Fruit fly (Drosophila melanogaster) whole organism, embryonic: ENCODE measurements around the gene Bace.
A peak's percentile ranks its signal among the peaks of the same experiment; 100 is the strongest.

Experiments used
- ATbp ChIP-seq: fragments of 200-800 bp; sonication (Bioruptor generic); optimal IDR thresholded peaks from 2 replicates; lab custom pipeline; 2017; ENCODE audit warnings: missing biosample characterization, mild to moderate bottlenecking, missing genetic modification characterization, missing genetic modification reagents
- Antp ChIP-seq: fragments of 200-800 bp; sonication (Bioruptor generic); optimal IDR thresholded peaks from 3 replicates; lab custom pipeline; 2016; ENCODE audit warnings: missing biosample characterization, missing genetic modification characterization
- B-H2 ChIP-seq: fragments of 200-800 bp; sonication (Bioruptor generic); optimal IDR thresholded peaks from 2 replicates; lab custom pipeline; 2018; ENCODE audit warnings: missing biosample characterization, mild to moderate bottlenecking, missing genetic modification characterization
- CG1024 ChIP-seq: fragments of 200-800 bp; sonication (Bioruptor generic); IDR thresholded peaks from 2 replicates; pipeline ENCODE4 v1.3.6; 2022; ENCODE audit warnings: missing biosample characterization, missing genetic modification characterization
- CG11695 ChIP-seq: fragments of 200-800 bp; sonication (Bioruptor generic); IDR thresholded peaks from 3 replicates; pipeline ENCODE4 v1.3.6; 2022; ENCODE audit warnings: missing biosample characterization, missing genetic modification characterization
- CG12744 ChIP-seq: fragments of 200-800 bp; sonication (Bioruptor generic); optimal IDR thresholded peaks from 2 replicates; lab custom pipeline; 2016; ENCODE audit warnings: missing biosample characterization, missing genetic modification characterization
- CG12769 ChIP-seq: fragments of 200-800 bp; sonication (Bioruptor generic); optimal IDR thresholded peaks from 2 replicates; lab custom pipeline; 2019; ENCODE audit warnings: missing biosample characterization, mild to moderate bottlenecking, missing genetic modification characterization, moderate library complexity
- CG14667 ChIP-seq: fragments of 200-800 bp; sonication (Bioruptor generic); IDR thresholded peaks from 2 replicates; pipeline ENCODE4 v1.3.6; 2022; ENCODE audit warnings: missing biosample characterization, missing genetic modification characterization
- CG15514 ChIP-seq: fragments of 200-800 bp; sonication (Bioruptor generic); optimal IDR thresholded peaks from 3 replicates; lab custom pipeline; 2017; ENCODE audit warnings: missing biosample characterization, missing genetic modification characterization, mild to moderate bottlenecking, moderate library complexity, missing genetic modification reagents
- CG1647 ChIP-seq: fragments of 200-800 bp; sonication (Bioruptor generic); optimal IDR thresholded peaks from 3 replicates; lab custom pipeline; 2016; ENCODE audit warnings: missing biosample characterization, missing genetic modification characterization
- CG17568 ChIP-seq: fragments of 200-800 bp; sonication (Bioruptor generic); optimal IDR thresholded peaks from 2 replicates; lab custom pipeline; 2018; ENCODE audit warnings: missing biosample characterization, mild to moderate bottlenecking, missing genetic modification characterization, moderate library complexity
- CG1792 ChIP-seq: fragments of 200-800 bp; sonication (Bioruptor generic); optimal IDR thresholded peaks from 2 replicates; lab custom pipeline; 2016; ENCODE audit warnings: missing biosample characterization, missing genetic modification characterization
- CG18262 ChIP-seq: fragments of 200-800 bp; optimal IDR thresholded peaks from 3 replicates; lab custom pipeline; 2019; ENCODE audit warnings: missing biosample characterization, mild to moderate bottlenecking, missing genetic modification characterization, moderate library complexity
- CG3065 ChIP-seq: fragments of 200-800 bp; sonication (Bioruptor generic); optimal IDR thresholded peaks from 2 replicates; lab custom pipeline; 2016; ENCODE audit warnings: missing biosample characterization, missing genetic modification characterization
- CG31441 ChIP-seq: fragments of 200-800 bp; sonication (Bioruptor generic); IDR thresholded peaks from 2 replicates; pipeline ENCODE4 v1.3.6; 2022; ENCODE audit warnings: missing biosample characterization, missing genetic modification characterization
- CG32772 ChIP-seq: fragments of 200-800 bp; sonication (Bioruptor generic); IDR thresholded peaks from 2 replicates; pipeline ENCODE4 v1.3.6; 2022; ENCODE audit warnings: missing biosample characterization, missing genetic modification characterization
- CG7928 ChIP-seq: fragments of 200-800 bp; sonication (Bioruptor generic); optimal IDR thresholded peaks from 2 replicates; lab custom pipeline; 2017; ENCODE audit warnings: missing biosample characterization, mild to moderate bottlenecking, missing genetic modification characterization
- CG8478 ChIP-seq: fragments of >200 bp; optimal IDR thresholded peaks from 2 replicates; lab custom pipeline; 2018
- CHES-1-like ChIP-seq: fragments of 200-800 bp; sonication (Bioruptor generic); optimal IDR thresholded peaks from 2 replicates; lab custom pipeline; 2016; ENCODE audit warnings: missing biosample characterization, missing genetic modification characterization
- CTCF ChIP-seq: fragments of 200-800 bp; sonication (Bioruptor generic); optimal IDR thresholded peaks from 2 replicates; lab custom pipeline; 2017; ENCODE audit warnings: missing biosample characterization, mild to moderate bottlenecking, missing genetic modification characterization, moderate library complexity
- Chrac-16 ChIP-seq: fragments of 200-800 bp; sonication (Bioruptor generic); optimal IDR thresholded peaks from 3 replicates; lab custom pipeline; 2016; ENCODE audit warnings: missing biosample characterization, missing genetic modification characterization
- CkIIα-i1 ChIP-seq: fragments of 200-800 bp; sonication (Bioruptor generic); IDR thresholded peaks from 2 replicates; pipeline ENCODE4 v1.3.6; 2022; ENCODE audit warnings: missing biosample characterization, missing genetic modification characterization
- Deaf1 ChIP-seq: fragments of 200-800 bp; optimal IDR thresholded peaks from 3 replicates; lab custom pipeline; 2019; ENCODE audit warnings: missing biosample characterization, mild to moderate bottlenecking, missing genetic modification characterization, moderate library complexity
- Ets97D ChIP-seq: fragments of 200-800 bp; sonication (Bioruptor generic); optimal IDR thresholded peaks from 3 replicates; lab custom pipeline; 2016; ENCODE audit warnings: missing biosample characterization, missing genetic modification characterization
- GATAe ChIP-seq: fragments of 200-800 bp; sonication (Bioruptor generic); conservative IDR thresholded peaks from 2 replicates; pipeline ENCODE4 v1.3.6; 2022; ENCODE audit warnings: missing biosample characterization, missing genetic modification characterization
- Hand ChIP-seq: fragments of 200-800 bp; sonication (Bioruptor generic); optimal IDR thresholded peaks from 2 replicates; lab custom pipeline; 2017; ENCODE audit warnings: mild to moderate bottlenecking, missing biosample characterization, missing genetic modification reagents, missing genetic modification characterization
- Oli ChIP-seq: fragments of 200-800 bp; sonication (Bioruptor generic); optimal IDR thresholded peaks from 2 replicates; lab custom pipeline; 2018; ENCODE audit warnings: missing biosample characterization, mild to moderate bottlenecking, missing genetic modification characterization, moderate library complexity
- Ravus ChIP-seq: fragments of 200-800 bp; sonication (Bioruptor generic); IDR thresholded peaks from 2 replicates; pipeline ENCODE4 v1.3.6; 2022; ENCODE audit warnings: missing biosample characterization, missing genetic modification characterization
- Scr ChIP-seq: fragments of 200-800 bp; sonication (Bioruptor generic); IDR thresholded peaks from 2 replicates; pipeline ENCODE4 v1.3.6; 2022; ENCODE audit warnings: missing biosample characterization, missing genetic modification characterization; ENCODE audit not compliant: partially characterized antibody
- amos ChIP-seq: fragments of 200-800 bp; sonication (Bioruptor generic); IDR thresholded peaks from 2 replicates; pipeline ENCODE4 v1.3.6; 2022; ENCODE audit warnings: missing biosample characterization, missing genetic modification characterization; ENCODE audit not compliant: partially characterized antibody
- ase ChIP-seq: fragments of 200-800 bp; sonication (Bioruptor generic); IDR thresholded peaks from 3 replicates; pipeline ENCODE4 v1.3.6; 2022; ENCODE audit warnings: missing biosample characterization, missing genetic modification characterization
- cas ChIP-seq: fragments of 200-800 bp; sonication (Bioruptor generic); IDR thresholded peaks from 2 replicates; pipeline ENCODE4 v1.3.6; 2022; ENCODE audit warnings: missing biosample characterization, missing genetic modification characterization
- caup ChIP-seq: fragments of 200-800 bp; sonication (Bioruptor generic); optimal IDR thresholded peaks from 3 replicates; lab custom pipeline; 2017; ENCODE audit warnings: missing biosample characterization, mild to moderate bottlenecking, missing genetic modification characterization, moderate library complexity; ENCODE audit not compliant: severe bottlenecking
- chinmo ChIP-seq: fragments of 200-800 bp; sonication (Bioruptor generic); IDR thresholded peaks from 4 replicates; pipeline ENCODE4 v1.3.6; 2022; ENCODE audit warnings: missing biosample characterization, missing genetic modification characterization; ENCODE audit not compliant: partially characterized antibody
- chn ChIP-seq: fragments of 200-800 bp; sonication (Bioruptor generic); optimal IDR thresholded peaks from 2 replicates; lab custom pipeline; 2016; ENCODE audit warnings: missing biosample characterization, missing genetic modification characterization
- ci ChIP-seq: fragments of 200-800 bp; sonication (Bioruptor generic); IDR thresholded peaks from 3 replicates; pipeline ENCODE4 v1.3.6; 2022; ENCODE audit warnings: missing biosample characterization, missing genetic modification characterization
- danr ChIP-seq: fragments of 200-800 bp; sonication (Bioruptor generic); IDR thresholded peaks from 2 replicates; pipeline ENCODE4 v1.3.6; 2022; ENCODE audit warnings: missing biosample characterization, missing genetic modification characterization
- dati ChIP-seq: fragments of 200-800 bp; sonication (Bioruptor generic); IDR thresholded peaks from 2 replicates; pipeline ENCODE4 v1.3.6; 2022; ENCODE audit warnings: missing biosample characterization, missing genetic modification characterization
- en ChIP-seq: fragments of 200-800 bp; sonication (Bioruptor generic); optimal IDR thresholded peaks from 2 replicates; lab custom pipeline; 2016; ENCODE audit warnings: missing biosample characterization, missing genetic modification characterization
- exex ChIP-seq: fragments of 200-800 bp; sonication (Bioruptor generic); optimal IDR thresholded peaks from 4 replicates; lab custom pipeline; 2018; ENCODE audit warnings: missing biosample characterization, mild to moderate bottlenecking, missing genetic modification characterization, moderate library complexity
- fru ChIP-seq: fragments of >200 bp; optimal IDR thresholded peaks from 2 replicates; lab custom pipeline; 2017
- gfzf ChIP-seq: fragments of 200-800 bp; sonication (Bioruptor generic); optimal IDR thresholded peaks from 2 replicates; lab custom pipeline; 2016; ENCODE audit warnings: missing biosample characterization, mild to moderate bottlenecking, missing genetic modification characterization, moderate library complexity
- grn ChIP-seq: fragments of 200-800 bp; sonication (Bioruptor generic); optimal IDR thresholded peaks from 3 replicates; lab custom pipeline; 2017; ENCODE audit warnings: missing biosample characterization, missing genetic modification characterization
- hbn ChIP-seq: fragments of 200-800 bp; sonication (Bioruptor generic); IDR thresholded peaks from 2 replicates; pipeline ENCODE4 v1.3.6; 2022; ENCODE audit warnings: missing biosample characterization, missing genetic modification characterization; ENCODE audit not compliant: partially characterized antibody
- jumu ChIP-seq: fragments of 200-800 bp; sonication (Bioruptor generic); optimal IDR thresholded peaks from 3 replicates; lab custom pipeline; 2016; ENCODE audit warnings: missing biosample characterization, missing genetic modification characterization
- lab ChIP-seq: fragments of 200-800 bp; sonication (Bioruptor generic); optimal IDR thresholded peaks from 3 replicates; lab custom pipeline; 2017; ENCODE audit warnings: missing biosample characterization, missing genetic modification characterization, mild to moderate bottlenecking, moderate library complexity, missing genetic modification reagents
- nau ChIP-seq: fragments of 200-800 bp; sonication (Bioruptor generic); optimal IDR thresholded peaks from 3 replicates; lab custom pipeline; 2017; ENCODE audit warnings: missing biosample characterization, mild to moderate bottlenecking, missing genetic modification characterization, missing genetic modification reagents
- onecut ChIP-seq: fragments of 200-800 bp; sonication (Bioruptor generic); IDR thresholded peaks from 2 replicates; pipeline ENCODE4 v1.3.6; 2022; ENCODE audit warnings: missing biosample characterization, missing genetic modification characterization
- scrt ChIP-seq: fragments of 200-800 bp; sonication (Bioruptor generic); optimal IDR thresholded peaks from 2 replicates; lab custom pipeline; 2018; ENCODE audit warnings: missing biosample characterization, mild to moderate bottlenecking, missing genetic modification characterization, moderate library complexity
- sd ChIP-seq: fragments of 200-800 bp; sonication (Bioruptor generic); optimal IDR thresholded peaks from 3 replicates; lab custom pipeline; 2018; ENCODE audit warnings: missing biosample characterization, mild to moderate bottlenecking, missing genetic modification characterization, moderate library complexity
- sens ChIP-seq: fragments of 200-800 bp; sonication (Bioruptor generic); peaks from one replicate; lab custom pipeline; 2016; ENCODE audit warnings: missing biosample characterization, missing genetic modification characterization
- seq ChIP-seq: fragments of 200-800 bp; sonication (Bioruptor generic); IDR thresholded peaks from 2 replicates; pipeline ENCODE4 v1.3.6; 2022; ENCODE audit warnings: missing biosample characterization, missing genetic modification characterization
- sima ChIP-seq: fragments of 200-800 bp; sonication (Bioruptor generic); optimal IDR thresholded peaks from 2 replicates; lab custom pipeline; 2016; ENCODE audit warnings: missing biosample characterization, missing genetic modification characterization
- sr ChIP-seq: fragments of 200-800 bp; sonication (Bioruptor generic); IDR thresholded peaks from 3 replicates; pipeline ENCODE4 v1.3.6; 2022; ENCODE audit warnings: missing biosample characterization, missing genetic modification characterization
- vnd ChIP-seq: fragments of 200-800 bp; sonication (Bioruptor generic); IDR thresholded peaks from 3 replicates; pipeline ENCODE4 v1.3.6; 2022; ENCODE audit warnings: missing biosample characterization, missing genetic modification characterization; ENCODE audit not compliant: partially characterized antibody

Gene Bace

dm6 chr2L:8530189-8530588, 34.1 kb upstream of the Bace start:
- TF ChIP-seq Chrac-16 = no peak
- no peak for TF ChIP-seq Ets97D (GFP tag; lab: Kevin White, UChicago)
- no peak for TF ChIP-seq amos
- no peak for TF ChIP-seq CG32772 (GFP tag; lab: Robert Waterston, UW)
- peak; percentile 76 for TF ChIP-seq exex (tag; lab: Kevin White, UChicago)
- no peak for TF ChIP-seq hbn (GFP tag; lab: Robert Waterston, UW)
- TF ChIP-seq CG1024 = no peak
- peak; percentile 37 for TF ChIP-seq sens
- TF ChIP-seq danr = no peak
- no peak for TF ChIP-seq CG1792 (GFP tag; lab: Kevin White, UChicago)
- no peak for TF ChIP-seq CG1647 (GFP tag; lab: Kevin White, UChicago)
- TF ChIP-seq jumu (GFP tag; lab: Kevin White, UChicago) = no peak
- peak; percentile 78 for TF ChIP-seq grn (GFP tag; lab: Kevin White, UChicago)
- TF ChIP-seq fru (lab: Kevin White, UChicago) = no peak
- no peak for TF ChIP-seq CG12769 (tag; lab: Kevin White, UChicago)
- TF ChIP-seq B-H2 = no peak
- peak; percentile 34 for TF ChIP-seq lab (GFP tag; lab: Kevin White, UChicago)
- TF ChIP-seq cas (GFP tag; lab: Robert Waterston, UW) = no peak
- TF ChIP-seq sd = peak; percentile 67
- TF ChIP-seq chinmo (GFP tag; lab: Robert Waterston, UW) = 0 out of 4 replicates have a peak, but pooled peaks have one; percentile 25
- no peak for TF ChIP-seq sima
- no peak for TF ChIP-seq CTCF (GFP tag; lab: Kevin White, UChicago)
- TF ChIP-seq chn (GFP tag; lab: Kevin White, UChicago) = no peak
- no peak for TF ChIP-seq Antp (GFP tag; lab: Kevin White, UChicago)
- no peak for TF ChIP-seq Hand (GFP tag; lab: Kevin White, UChicago)
- TF ChIP-seq CG18262 (tag; lab: Kevin White, UChicago) = no peak
- TF ChIP-seq sr (GFP tag; lab: Robert Waterston, UW) = no peak
- TF ChIP-seq Deaf1 = peak; percentile 28
- TF ChIP-seq nau = no peak
- no peak for TF ChIP-seq ase (GFP tag; lab: Robert Waterston, UW)
- no peak for TF ChIP-seq onecut
- no peak for TF ChIP-seq dati (GFP tag; lab: Robert Waterston, UW)
- TF ChIP-seq seq (GFP tag; lab: Robert Waterston, UW) = no peak
- no peak for TF ChIP-seq gfzf
- no peak for TF ChIP-seq en (GFP tag; lab: Kevin White, UChicago)
- TF ChIP-seq vnd = no peak
- no peak for TF ChIP-seq CG31441 (GFP tag; lab: Robert Waterston, UW)
- no peak for TF ChIP-seq CG8478 (lab: Kevin White, UChicago)
- TF ChIP-seq CG12744 (GFP tag; lab: Kevin White, UChicago) = no peak
- TF ChIP-seq ATbp (GFP tag; lab: Kevin White, UChicago) = no peak

- no peak for TF ChIP-seq CG14667
- TF ChIP-seq caup (GFP tag; lab: Kevin White, UChicago) = peak; percentile 40
- TF ChIP-seq CG11695 (GFP tag; lab: Robert Waterston, UW) = peak; percentile 30; the same call in 1 of the 3 replicates
- no peak for TF ChIP-seq CG7928 (GFP tag; lab: Kevin White, UChicago)
- no peak for TF ChIP-seq GATAe (GFP tag; lab: Robert Waterston, UW)
- no peak for TF ChIP-seq CHES-1-like (GFP tag; lab: Kevin White, UChicago)
- TF ChIP-seq CG3065 (GFP tag; lab: Kevin White, UChicago) = no peak
- TF ChIP-seq ci (GFP tag; lab: Robert Waterston, UW) = peak; percentile 59; the same call in 2 of the 3 replicates
- TF ChIP-seq CG15514 (GFP tag; lab: Kevin White, UChicago) = peak; percentile 7
- TF ChIP-seq scrt (GFP tag; lab: Kevin White, UChicago) = no peak
- TF ChIP-seq Ravus (GFP tag; lab: Robert Waterston, UW) = no peak
- TF ChIP-seq CG17568 (GFP tag; lab: Kevin White, UChicago) = no peak
- TF ChIP-seq CkIIα-i1 (GFP tag; lab: Robert Waterston, UW) = no peak
- no peak for TF ChIP-seq Oli (tag; lab: Kevin White, UChicago)
- TF ChIP-seq Scr (GFP tag; lab: Robert Waterston, UW) = no peak
These were observed 32.9 kb upstream of the Bace start, which contains the start of gene CG17834 for dm6 chr2L:8528951-8529430. CG17834 (plus strand) TSS chr2L:8529141.
